Fruit fly (Drosophila melanogaster) whole organism, embryonic: ENCODE measurements around the gene Setx.

Source experiments
- Abd-B ChIP-seq: fragments of 200-800 bp; sonication (Bioruptor generic); optimal IDR thresholded peaks from 2 replicates; lab custom pipeline; 2018; ENCODE audit warnings: missing biosample characterization, mild to moderate bottlenecking, missing genetic modification characterization, moderate library complexity
- Ada2b ChIP-seq: fragments of 200-800 bp; sonication (Bioruptor generic); IDR thresholded peaks from 2 replicates; pipeline ENCODE4 v1.3.6; 2022; ENCODE audit warnings: missing biosample characterization, missing genetic modification characterization
- BEAF-32 ChIP-seq: fragments of 200-800 bp; sonication (Bioruptor generic); optimal IDR thresholded peaks from 3 replicates; lab custom pipeline; 2017; ENCODE audit warnings: missing biosample characterization, missing genetic modification characterization, mild to moderate bottlenecking, moderate library complexity, missing genetic modification reagents
- Bdp1 ChIP-seq: fragments of 200-800 bp; sonication (Bioruptor generic); optimal IDR thresholded peaks from 3 replicates; lab custom pipeline; 2016; ENCODE audit warnings: missing biosample characterization, missing genetic modification characterization
- CG12391 ChIP-seq: fragments of 200-800 bp; sonication (Bioruptor generic); optimal IDR thresholded peaks from 3 replicates; lab custom pipeline; 2018; ENCODE audit warnings: missing biosample characterization, mild to moderate bottlenecking, missing genetic modification characterization, moderate library complexity
- CG13894 ChIP-seq: fragments of 200-800 bp; sonication (Bioruptor generic); optimal IDR thresholded peaks from 3 replicates; lab custom pipeline; 2018; ENCODE audit warnings: missing biosample characterization, mild to moderate bottlenecking, missing genetic modification characterization, moderate library complexity
- CG18011 ChIP-seq: fragments of 200-800 bp; sonication (Bioruptor generic); optimal IDR thresholded peaks from 2 replicates; lab custom pipeline; 2017; ENCODE audit warnings: missing biosample characterization, missing genetic modification characterization, mild to moderate bottlenecking, moderate library complexity, missing genotype
- CG31224 ChIP-seq: fragments of 200-800 bp; sonication (Bioruptor generic); IDR thresholded peaks from 2 replicates; pipeline ENCODE4 v1.3.6; 2022; ENCODE audit warnings: missing biosample characterization, missing genetic modification characterization
- CG31441 ChIP-seq: fragments of 200-800 bp; sonication (Bioruptor generic); IDR thresholded peaks from 2 replicates; pipeline ENCODE4 v1.3.6; 2022; ENCODE audit warnings: missing biosample characterization, missing genetic modification characterization
- CG32532 ChIP-seq: fragments of 200-800 bp; sonication (Bioruptor generic); IDR thresholded peaks from 2 replicates; pipeline ENCODE4 v1.3.6; 2022; ENCODE audit warnings: missing biosample characterization, missing genetic modification characterization
- CG3847 ChIP-seq: fragments of 200-800 bp; sonication (Bioruptor generic); IDR thresholded peaks from 2 replicates; pipeline ENCODE4 v1.3.6; 2022; ENCODE audit warnings: missing biosample characterization, missing genetic modification characterization
- CG4328 ChIP-seq: fragments of 200-800 bp; sonication (Bioruptor generic); optimal IDR thresholded peaks from 3 replicates; lab custom pipeline; 2017; ENCODE audit warnings: missing biosample characterization, missing genetic modification reagents, missing genetic modification characterization
- CG43689 ChIP-seq: fragments of 200-800 bp; sonication (Bioruptor generic); IDR thresholded peaks from 2 replicates; pipeline ENCODE4 v1.3.6; 2022; ENCODE audit warnings: missing biosample characterization, missing genetic modification characterization
- CG5180 ChIP-seq: fragments of 200-800 bp; sonication (Bioruptor generic); optimal IDR thresholded peaks from 3 replicates; lab custom pipeline; 2017; ENCODE audit warnings: missing biosample characterization, missing genetic modification characterization, mild to moderate bottlenecking, moderate library complexity, missing genetic modification reagents
- CG6654 ChIP-seq: fragments of 200-800 bp; sonication (Bioruptor generic); optimal IDR thresholded peaks from 2 replicates; lab custom pipeline; 2017; ENCODE audit warnings: missing biosample characterization, mild to moderate bottlenecking, missing genetic modification characterization
- CG7745 ChIP-seq: fragments of 200-800 bp; sonication (Bioruptor generic); optimal IDR thresholded peaks from 2 replicates; lab custom pipeline; 2018; ENCODE audit warnings: missing biosample characterization, mild to moderate bottlenecking, missing genetic modification characterization, moderate library complexity
- CG8388 ChIP-seq: fragments of 200-800 bp; sonication (Bioruptor generic); optimal IDR thresholded peaks from 2 replicates; lab custom pipeline; 2019; ENCODE audit warnings: missing biosample characterization, mild to moderate bottlenecking, missing genetic modification characterization, moderate library complexity
- CG8924 ChIP-seq: fragments of 200-800 bp; optimal IDR thresholded peaks from 3 replicates; lab custom pipeline; 2019; ENCODE audit warnings: missing biosample characterization, mild to moderate bottlenecking, missing genetic modification characterization, moderate library complexity
- CG9932 ChIP-seq: fragments of 200-800 bp; sonication (Bioruptor generic); IDR thresholded peaks from 2 replicates; pipeline ENCODE4 v1.3.6; 2022; ENCODE audit warnings: missing biosample characterization, missing genetic modification characterization
- Camta ChIP-seq: fragments of 200-800 bp; sonication (Bioruptor generic); optimal IDR thresholded peaks from 2 replicates; lab custom pipeline; 2016; ENCODE audit warnings: missing biosample characterization, missing genetic modification characterization
- Dbx ChIP-seq: fragments of 200-800 bp; sonication (Bioruptor generic); IDR thresholded peaks from 3 replicates; pipeline ENCODE4 v1.3.6; 2022; ENCODE audit warnings: missing biosample characterization, missing genetic modification characterization
- Deaf1 ChIP-seq: fragments of 200-800 bp; optimal IDR thresholded peaks from 3 replicates; lab custom pipeline; 2019; ENCODE audit warnings: missing biosample characterization, mild to moderate bottlenecking, missing genetic modification characterization, moderate library complexity
- H15 ChIP-seq: fragments of 200-800 bp; sonication (Bioruptor generic); IDR thresholded peaks from 3 replicates; pipeline ENCODE4 v1.3.6; 2022; ENCODE audit warnings: missing biosample characterization, missing genetic modification characterization
- HLH3B ChIP-seq: fragments of 200-800 bp; sonication (Bioruptor generic); IDR thresholded peaks from 2 replicates; pipeline ENCODE4 v1.3.6; 2022; ENCODE audit warnings: missing biosample characterization, missing genetic modification characterization
- MTF-1 ChIP-seq: fragments of 200-800 bp; sonication (Bioruptor generic); optimal IDR thresholded peaks from 2 replicates; lab custom pipeline; 2018; ENCODE audit warnings: missing biosample characterization, mild to moderate bottlenecking, missing genetic modification characterization, borderline replicate concordance
- Mes4 ChIP-seq: fragments of 200-800 bp; sonication (Bioruptor generic); optimal IDR thresholded peaks from 2 replicates; lab custom pipeline; 2016; ENCODE audit warnings: missing biosample characterization, missing genetic modification characterization
- Opbp ChIP-seq: fragments of 200-800 bp; sonication (Bioruptor generic); IDR thresholded peaks from 3 replicates; pipeline ENCODE4 v1.3.6; 2022; ENCODE audit warnings: missing biosample characterization, missing genetic modification characterization; ENCODE audit not compliant: partially characterized antibody
- Side ChIP-seq: fragments of 200-800 bp; sonication (Bioruptor generic); optimal IDR thresholded peaks from 2 replicates; lab custom pipeline; 2016; ENCODE audit warnings: missing biosample characterization, missing genetic modification characterization
- Xrp1 ChIP-seq: fragments of 200-800 bp; sonication (Bioruptor generic); IDR thresholded peaks from 2 replicates; pipeline ENCODE4 v1.3.6; 2022; ENCODE audit warnings: missing biosample characterization, missing genetic modification characterization
- ems ChIP-seq: fragments of 200-800 bp; sonication (Bioruptor generic); optimal IDR thresholded peaks from 3 replicates; lab custom pipeline; 2016; ENCODE audit warnings: missing biosample characterization, missing genetic modification characterization
- exex ChIP-seq: fragments of 200-800 bp; sonication (Bioruptor generic); optimal IDR thresholded peaks from 4 replicates; lab custom pipeline; 2018; ENCODE audit warnings: missing biosample characterization, mild to moderate bottlenecking, missing genetic modification characterization, moderate library complexity
- gce ChIP-seq: fragments of 200-800 bp; sonication (Bioruptor generic); IDR thresholded peaks from 3 replicates; pipeline ENCODE4 v1.3.6; 2022; ENCODE audit warnings: missing biosample characterization, missing genetic modification characterization
- gro ChIP-seq: fragments of 200-800 bp; sonication (Bioruptor generic); optimal IDR thresholded peaks from 2 replicates; lab custom pipeline; 2016; ENCODE audit warnings: missing biosample characterization, missing genetic modification characterization
- gsb-n ChIP-seq: fragments of 200-800 bp; sonication (Bioruptor generic); optimal IDR thresholded peaks from 3 replicates; lab custom pipeline; 2018; ENCODE audit warnings: missing biosample characterization, mild to moderate bottlenecking, missing genetic modification characterization
- gt ChIP-seq: fragments of 200-800 bp; sonication (Bioruptor generic); IDR thresholded peaks from 2 replicates; pipeline ENCODE4 v1.3.6; 2022; ENCODE audit warnings: missing biosample characterization, missing genetic modification characterization
- hbn ChIP-seq: fragments of 200-800 bp; sonication (Bioruptor generic); IDR thresholded peaks from 2 replicates; pipeline ENCODE4 v1.3.6; 2022; ENCODE audit warnings: missing biosample characterization, missing genetic modification characterization; ENCODE audit not compliant: partially characterized antibody
- jigr1 ChIP-seq: fragments of 200-800 bp; sonication (Bioruptor generic); IDR thresholded peaks from 3 replicates; pipeline ENCODE4 v1.3.6; 2022; ENCODE audit warnings: missing biosample characterization, missing genetic modification characterization
- lab ChIP-seq: fragments of 200-800 bp; sonication (Bioruptor generic); optimal IDR thresholded peaks from 3 replicates; lab custom pipeline; 2017; ENCODE audit warnings: missing biosample characterization, missing genetic modification characterization, mild to moderate bottlenecking, moderate library complexity, missing genetic modification reagents
- onecut ChIP-seq: fragments of 200-800 bp; sonication (Bioruptor generic); IDR thresholded peaks from 2 replicates; pipeline ENCODE4 v1.3.6; 2022; ENCODE audit warnings: missing biosample characterization, missing genetic modification characterization
- pb ChIP-seq: fragments of 200-800 bp; sonication (Bioruptor generic); optimal IDR thresholded peaks from 3 replicates; lab custom pipeline; 2016; ENCODE audit warnings: missing biosample characterization, missing genetic modification characterization
- schlank ChIP-seq: fragments of 200-800 bp; sonication (Bioruptor generic); optimal IDR thresholded peaks from 2 replicates; lab custom pipeline; 2018; ENCODE audit warnings: missing biosample characterization, mild to moderate bottlenecking, missing genetic modification characterization
- seq ChIP-seq: fragments of 200-800 bp; sonication (Bioruptor generic); IDR thresholded peaks from 2 replicates; pipeline ENCODE4 v1.3.6; 2022; ENCODE audit warnings: missing biosample characterization, missing genetic modification characterization
- sisA ChIP-seq: fragments of 200-800 bp; sonication (Bioruptor generic); IDR thresholded peaks from 2 replicates; pipeline ENCODE4 v1.3.6; 2022; ENCODE audit warnings: missing biosample characterization, missing genetic modification characterization
- sna ChIP-seq: fragments of 200-800 bp; sonication (Bioruptor generic); IDR thresholded peaks from 2 replicates; pipeline ENCODE4 v1.3.6; 2022; ENCODE audit warnings: missing biosample characterization, missing genetic modification characterization; ENCODE audit not compliant: partially characterized antibody
- vnd ChIP-seq: fragments of 200-800 bp; sonication (Bioruptor generic); IDR thresholded peaks from 3 replicates; pipeline ENCODE4 v1.3.6; 2022; ENCODE audit warnings: missing biosample characterization, missing genetic modification characterization; ENCODE audit not compliant: partially characterized antibody
- vvl ChIP-seq: fragments of 200-800 bp; sonication (Bioruptor generic); IDR thresholded peaks from 2 replicates; pipeline ENCODE4 v1.3.6; 2022; ENCODE audit warnings: missing biosample characterization, missing genetic modification characterization
- wek ChIP-seq: fragments of 200-800 bp; sonication (Bioruptor generic); optimal IDR thresholded peaks from 3 replicates; lab custom pipeline; 2018; ENCODE audit warnings: missing biosample characterization, mild to moderate bottlenecking, missing genetic modification characterization, moderate library complexity
- zen ChIP-seq: fragments of 200-800 bp; sonication (Bioruptor generic); optimal IDR thresholded peaks from 3 replicates; lab custom pipeline; 2018; ENCODE audit warnings: missing biosample characterization, mild to moderate bottlenecking, missing genetic modification characterization, moderate library complexity

Gene Setx

dm6 chr3L:8185263-8186227, 48.2 kb upstream of the Setx start (continued):
- TF ChIP-seq Ada2b (GFP tag; lab: Robert Waterston, UW), result peak; percentile 55; the same call in 1 of the 2 replicates
- no peak for TF ChIP-seq sna
- peak; percentile 2 for TF ChIP-seq CG6654
- no peak for TF ChIP-seq CG4328
- no peak for TF ChIP-seq MTF-1 (GFP tag; lab: Kevin White, UChicago)
- TF ChIP-seq CG12391, result peak; percentile 55
- TF ChIP-seq sisA (GFP tag; lab: Robert Waterston, UW), result peak; percentile 44; the same call in 1 of the 2 replicates
- no peak for TF ChIP-seq CG13894
- TF ChIP-seq hbn (GFP tag; lab: Robert Waterston, UW), result no peak
- TF ChIP-seq onecut (GFP tag; lab: Robert Waterston, UW), result no peak
- no peak for TF ChIP-seq gce
- peak; percentile 28; the same call in 1 of the 2 replicates for TF ChIP-seq HLH3B (GFP tag; lab: Robert Waterston, UW)
- peak; percentile 23 for TF ChIP-seq Deaf1
- peak; percentile 80 for TF ChIP-seq exex (tag; lab: Kevin White, UChicago)
- TF ChIP-seq lab, result peak; percentile 70
- no peak for TF ChIP-seq H15 (GFP tag; lab: Robert Waterston, UW)
- no peak for TF ChIP-seq wek
- TF ChIP-seq Xrp1 (GFP tag; lab: Robert Waterston, UW), result peak; percentile 41; the same call in 1 of the 2 replicates
- TF ChIP-seq CG9932 (GFP tag; lab: Robert Waterston, UW), result peak; percentile 62
- TF ChIP-seq vvl (GFP tag; lab: Robert Waterston, UW), result 0 out of 2 replicates have a peak, but pooled peaks have one; percentile 44
- peak; percentile 3 for TF ChIP-seq Bdp1 (GFP tag; lab: Kevin White, UChicago)
- peak; percentile 12 for TF ChIP-seq CG5180
- peak; percentile 51 for TF ChIP-seq CG31441 (GFP tag; lab: Robert Waterston, UW)
- peak; percentile 64; the same call in 1 of the 2 replicates for TF ChIP-seq CG32532 (GFP tag; lab: Robert Waterston, UW)
- TF ChIP-seq seq (GFP tag; lab: Robert Waterston, UW), result peak; percentile 47
- peak; percentile 20 for TF ChIP-seq CG8924 (tag; lab: Kevin White, UChicago)
- TF ChIP-seq schlank (tag; lab: Kevin White, UChicago), result no peak
- no peak for TF ChIP-seq vnd (GFP tag; lab: Robert Waterston, UW)
- no peak for TF ChIP-seq jigr1 (GFP tag; lab: Robert Waterston, UW)
- no peak for TF ChIP-seq Opbp (GFP tag; lab: Robert Waterston, UW)
- TF ChIP-seq Camta (GFP tag; lab: Kevin White, UChicago), result peak; percentile 12
- TF ChIP-seq CG7745, result no peak
- peak; percentile 18 for TF ChIP-seq ems (GFP tag; lab: Kevin White, UChicago)
- peak; percentile 63 for TF ChIP-seq Mes4 (GFP tag; lab: Kevin White, UChicago)
- no peak for TF ChIP-seq CG8388 (GFP tag; lab: Kevin White, UChicago)
- TF ChIP-seq CG31224, result 0 out of 2 replicates have a peak, but pooled peaks have one; percentile 16
- TF ChIP-seq gsb-n (tag; lab: Kevin White, UChicago), result no peak
- no peak for TF ChIP-seq zen (tag; lab: Kevin White, UChicago)
- peak; percentile 26 for TF ChIP-seq CG18011 (GFP tag; lab: Kevin White, UChicago)
- no peak for TF ChIP-seq gt
- TF ChIP-seq CG3847, result peak; percentile 23; the same call in 1 of the 2 replicates
- no peak for TF ChIP-seq CG43689 (GFP tag; lab: Robert Waterston, UW)
- no peak for TF ChIP-seq Dbx
- TF ChIP-seq pb (GFP tag; lab: Kevin White, UChicago), result peak; percentile 31
- peak; percentile 65 for TF ChIP-seq Side (GFP tag; lab: Kevin White, UChicago)
- TF ChIP-seq gro (GFP tag; lab: Kevin White, UChicago), result peak; percentile 70
- TF ChIP-seq BEAF-32, result no peak
- TF ChIP-seq Abd-B (GFP tag; lab: Kevin White, UChicago), result peak; percentile 30
